Fruit fly (Drosophila melanogaster) whole organism, embryonic: Measurements from ENCODE around the gene Bruce.

Experiments used
- Ada2b ChIP-seq: fragments of 200-800 bp; sonication (Bioruptor generic); IDR thresholded peaks from 2 replicates; pipeline ENCODE4 v1.3.6; 2022; ENCODE audit warnings: missing biosample characterization, missing genetic modification characterization
- CG11504 ChIP-seq: fragments of 200-800 bp; sonication (Bioruptor generic); optimal IDR thresholded peaks from 3 replicates; lab custom pipeline; 2019; ENCODE audit warnings: missing biosample characterization, mild to moderate bottlenecking, missing genetic modification characterization, moderate library complexity
- CG13624 ChIP-seq: fragments of 200-800 bp; sonication (Bioruptor generic); optimal IDR thresholded peaks from 2 replicates; lab custom pipeline; 2016; ENCODE audit warnings: missing biosample characterization, missing genetic modification characterization
- CG14050 ChIP-seq: fragments of 200-800 bp; sonication (Bioruptor generic); IDR thresholded peaks from 3 replicates; pipeline ENCODE4 v1.3.6; 2022; ENCODE audit warnings: missing biosample characterization, missing genetic modification characterization
- CG15269 ChIP-seq: fragments of 200-800 bp; sonication (Bioruptor generic); optimal IDR thresholded peaks from 2 replicates; lab custom pipeline; 2018; ENCODE audit warnings: missing biosample characterization, mild to moderate bottlenecking, missing genetic modification characterization, moderate library complexity
- CG15479 ChIP-seq: fragments of 200-800 bp; sonication (Bioruptor generic); optimal IDR thresholded peaks from 3 replicates; lab custom pipeline; 2019; ENCODE audit warnings: missing biosample characterization, mild to moderate bottlenecking, missing genetic modification characterization, moderate library complexity
- CG2202 ChIP-seq: fragments of 200-800 bp; sonication (Bioruptor generic); optimal IDR thresholded peaks from 2 replicates; lab custom pipeline; 2018; ENCODE audit warnings: missing biosample characterization, mild to moderate bottlenecking, missing genetic modification characterization
- CG34376 ChIP-seq: fragments of 200-800 bp; sonication (Bioruptor generic); optimal IDR thresholded peaks from 2 replicates; lab custom pipeline; 2018; ENCODE audit warnings: missing biosample characterization, mild to moderate bottlenecking, missing genetic modification characterization
- CG5180 ChIP-seq: fragments of 200-800 bp; sonication (Bioruptor generic); optimal IDR thresholded peaks from 3 replicates; lab custom pipeline; 2017; ENCODE audit warnings: missing biosample characterization, missing genetic modification characterization, mild to moderate bottlenecking, moderate library complexity, missing genetic modification reagents
- CG7271 ChIP-seq: fragments of 200-800 bp; sonication (Bioruptor generic); optimal IDR thresholded peaks from 2 replicates; lab custom pipeline; 2018; ENCODE audit warnings: missing biosample characterization, mild to moderate bottlenecking, missing genetic modification characterization, moderate library complexity
- CG8290 ChIP-seq, 3 experiments: fragments of 200-800 bp; sonication (Bioruptor generic); optimal IDR thresholded peaks; 2 replicates each; lab custom pipeline; 2016 to 2019; ENCODE audit warnings: missing biosample characterization in 3 of 3, missing genetic modification characterization in 3 of 3, mild to moderate bottlenecking in 2 of 3, moderate library complexity in 1 of 3
- CG8924 ChIP-seq: fragments of 200-800 bp; optimal IDR thresholded peaks from 3 replicates; lab custom pipeline; 2019; ENCODE audit warnings: missing biosample characterization, mild to moderate bottlenecking, missing genetic modification characterization, moderate library complexity
- Dp ChIP-seq: fragments of 200-800 bp; sonication (Bioruptor generic); optimal IDR thresholded peaks from 2 replicates; lab custom pipeline; 2018; ENCODE audit warnings: missing biosample characterization, mild to moderate bottlenecking, missing genetic modification characterization, moderate library complexity
- HHEX ChIP-seq: fragments of 200-800 bp; sonication (Bioruptor generic); optimal IDR thresholded peaks from 3 replicates; lab custom pipeline; 2017; ENCODE audit warnings: missing biosample characterization, mild to moderate bottlenecking, missing genetic modification characterization, missing genetic modification reagents
- HLH54F ChIP-seq: fragments of 200-800 bp; sonication (Bioruptor generic); optimal IDR thresholded peaks from 3 replicates; lab custom pipeline; 2016; ENCODE audit warnings: missing biosample characterization, missing genetic modification characterization
- Hmr ChIP-seq: fragments of 200-800 bp; sonication (Bioruptor generic); optimal IDR thresholded peaks from 3 replicates; lab custom pipeline; 2017; ENCODE audit warnings: mild to moderate bottlenecking, missing biosample characterization, missing genetic modification reagents, missing genetic modification characterization
- Hr3 ChIP-seq: fragments of 200-800 bp; sonication (Bioruptor generic); optimal IDR thresholded peaks from 3 replicates; lab custom pipeline; 2016; ENCODE audit warnings: missing biosample characterization, missing genetic modification characterization
- Hr51 ChIP-seq, 2 experiments: fragments of 200-800 bp; sonication (Bioruptor generic); optimal IDR thresholded peaks; 2 replicates in 1 of 2; 3 replicates in 1 of 2; lab custom pipeline; 2016 to 2018; ENCODE audit warnings: missing biosample characterization in 2 of 2, missing genetic modification characterization in 2 of 2, mild to moderate bottlenecking in 1 of 2, moderate library complexity in 1 of 2
- Kr ChIP-seq: fragments of 200-800 bp; sonication (Bioruptor generic); optimal IDR thresholded peaks from 2 replicates; lab custom pipeline; 2017; ENCODE audit warnings: missing biosample characterization, mild to moderate bottlenecking, missing genetic modification characterization
- Nf-YB ChIP-seq: fragments of 200-800 bp; sonication (Bioruptor generic); optimal IDR thresholded peaks from 3 replicates; lab custom pipeline; 2019; ENCODE audit warnings: missing biosample characterization, mild to moderate bottlenecking, missing genetic modification characterization, moderate library complexity
- Pdp1 ChIP-seq, 2 experiments: fragments of 200-800 bp; sonication (Bioruptor generic); optimal IDR thresholded peaks; 3 replicates each; lab custom pipeline; 2016; ENCODE audit warnings: missing biosample characterization in 2 of 2, missing genetic modification characterization in 2 of 2, mild to moderate bottlenecking in 1 of 2, moderate library complexity in 1 of 2
- Poxn ChIP-seq: fragments of 200-800 bp; sonication (Bioruptor generic); IDR thresholded peaks from 2 replicates; pipeline ENCODE4 v1.3.6; 2022; ENCODE audit warnings: missing biosample characterization, missing genetic modification characterization
- Xbp1 ChIP-seq: fragments of 200-800 bp; sonication (Bioruptor generic); optimal IDR thresholded peaks from 3 replicates; lab custom pipeline; 2016; ENCODE audit warnings: missing biosample characterization, mild to moderate bottlenecking, missing genetic modification characterization
- az2 ChIP-seq: fragments of 200-800 bp; sonication (Bioruptor generic); optimal IDR thresholded peaks from 3 replicates; lab custom pipeline; 2016; ENCODE audit warnings: missing biosample characterization, missing genetic modification characterization
- cg ChIP-seq: fragments of 200-800 bp; sonication (Bioruptor generic); optimal IDR thresholded peaks from 3 replicates; lab custom pipeline; 2019; ENCODE audit warnings: missing biosample characterization, mild to moderate bottlenecking, missing genetic modification characterization, moderate library complexity
- crc ChIP-seq: fragments of 200-800 bp; sonication (Bioruptor generic); optimal IDR thresholded peaks from 2 replicates; lab custom pipeline; 2016; ENCODE audit warnings: missing biosample characterization, missing genetic modification characterization
- crp ChIP-seq, 2 experiments: fragments of 200-800 bp; sonication (Bioruptor generic); optimal IDR thresholded peaks; 2 replicates in 1 of 2; 3 replicates in 1 of 2; lab custom pipeline; 2017; ENCODE audit warnings: missing biosample characterization in 2 of 2, missing genetic modification characterization in 2 of 2, mild to moderate bottlenecking in 1 of 2, moderate library complexity in 1 of 2
- cwo ChIP-seq: fragments of 200-800 bp; sonication (Bioruptor generic); optimal IDR thresholded peaks from 3 replicates; lab custom pipeline; 2017; ENCODE audit warnings: missing biosample characterization, missing genetic modification characterization, mild to moderate bottlenecking, moderate library complexity, missing genetic modification reagents
- dm ChIP-seq: fragments of 200-800 bp; sonication (Bioruptor generic); optimal IDR thresholded peaks from 3 replicates; lab custom pipeline; 2016; ENCODE audit warnings: missing biosample characterization, missing genetic modification characterization
- en ChIP-seq: fragments of 200-800 bp; sonication (Bioruptor generic); optimal IDR thresholded peaks from 2 replicates; lab custom pipeline; 2016; ENCODE audit warnings: missing biosample characterization, missing genetic modification characterization
- eyg ChIP-seq: fragments of 200-800 bp; sonication (Bioruptor generic); optimal IDR thresholded peaks from 3 replicates; lab custom pipeline; 2016; ENCODE audit warnings: missing biosample characterization, missing genetic modification characterization
- gem ChIP-seq: fragments of 200-800 bp; sonication (Bioruptor generic); optimal IDR thresholded peaks from 2 replicates; lab custom pipeline; 2019; ENCODE audit warnings: missing biosample characterization, mild to moderate bottlenecking, missing genetic modification characterization, moderate library complexity
- kni ChIP-seq: fragments of 200-800 bp; sonication (Bioruptor generic); optimal IDR thresholded peaks from 3 replicates; lab custom pipeline; 2017; ENCODE audit warnings: mild to moderate bottlenecking, missing biosample characterization, missing genetic modification reagents, missing genetic modification characterization
- salm ChIP-seq: fragments of 200-800 bp; sonication (Bioruptor generic); optimal IDR thresholded peaks from 2 replicates; lab custom pipeline; 2018; ENCODE audit warnings: missing biosample characterization, mild to moderate bottlenecking, missing genetic modification characterization
- sens ChIP-seq: fragments of 200-800 bp; sonication (Bioruptor generic); peaks from one replicate; lab custom pipeline; 2016; ENCODE audit warnings: missing biosample characterization, missing genetic modification characterization
- slp2 ChIP-seq: fragments of 200-800 bp; sonication (Bioruptor generic); optimal IDR thresholded peaks from 2 replicates; lab custom pipeline; 2016; ENCODE audit warnings: missing biosample characterization, missing genetic modification characterization
- sob ChIP-seq: fragments of 200-800 bp; sonication (Bioruptor generic); IDR thresholded peaks from 2 replicates; pipeline ENCODE4 v1.3.6; 2022; ENCODE audit warnings: missing biosample characterization, missing genetic modification characterization
- ssp ChIP-seq: fragments of 200-800 bp; sonication (Bioruptor generic); IDR thresholded peaks from 2 replicates; pipeline ENCODE4 v1.3.6; 2022; ENCODE audit warnings: missing biosample characterization, missing genetic modification characterization
- tgo ChIP-seq: fragments of 200-800 bp; sonication (Bioruptor generic); IDR thresholded peaks from 3 replicates; pipeline ENCODE4 v1.3.6; 2022; ENCODE audit warnings: missing biosample characterization, missing genetic modification characterization
- unpg ChIP-seq: fragments of 200-800 bp; sonication (Bioruptor generic); optimal IDR thresholded peaks from 3 replicates; lab custom pipeline; 2018; ENCODE audit warnings: missing biosample characterization, mild to moderate bottlenecking, missing genetic modification characterization, moderate library complexity

The Bruce gene

dm6 chr3R:10380025-10380424 lies 48.9 kb upstream of the Bruce start (continued):
- peak; percentile 20 for TF ChIP-seq HHEX
- TF ChIP-seq cwo, result peak; percentile 11
- TF ChIP-seq, all 482 proteins: peak for 24

- no peak for TF ChIP-seq CG15479 (GFP tag; lab: Kevin White, UChicago)
- no peak for TF ChIP-seq Ada2b
- TF ChIP-seq tgo (GFP tag; lab: Robert Waterston, UW), result no peak
- no peak for TF ChIP-seq Hmr (GFP tag; lab: Kevin White, UChicago)
- no peak for TF ChIP-seq Xbp1 (GFP tag; lab: Kevin White, UChicago)
- peak; percentile 95 for TF ChIP-seq CG5180 (GFP tag; lab: Kevin White, UChicago)
- no peak for TF ChIP-seq CG8924 (tag; lab: Kevin White, UChicago)
- TF ChIP-seq cwo, result peak; percentile 58
- TF ChIP-seq en, result no peak
- no peak for TF ChIP-seq ssp (GFP tag; lab: Robert Waterston, UW)
- no peak for TF ChIP-seq CG14050
- no peak for TF ChIP-seq Dp (GFP tag; lab: Kevin White, UChicago)
- no peak for TF ChIP-seq Hr51 (GFP tag; optimal IDR thresholded peaks at IDR 0.05; lab: Kevin White, UChicago)
- no peak for TF ChIP-seq CG7271 (tag; lab: Kevin White, UChicago)
- TF ChIP-seq CG15269 (tag; lab: Kevin White, UChicago), result no peak
- TF ChIP-seq CG8290 (GFP tag; optimal IDR thresholded peaks at IDR 0.05; lab: Kevin White, UChicago), result no peak
- TF ChIP-seq CG8290 (tag; optimal IDR thresholded peaks at IDR 0.05; lab: Kevin White, UChicago), result peak in 1 of 2 experiments; percentile 2
- TF ChIP-seq Nf-YB, result no peak
- TF ChIP-seq slp2 (GFP tag; lab: Kevin White, UChicago), result no peak
- TF ChIP-seq CG2202 (tag; lab: Kevin White, UChicago), result no peak
- TF ChIP-seq Hr3 (GFP tag; lab: Kevin White, UChicago), result no peak
- TF ChIP-seq CG34376 (GFP tag; lab: Kevin White, UChicago), result no peak
- no peak for TF ChIP-seq dm
- TF ChIP-seq cg (GFP tag; lab: Kevin White, UChicago), result peak; percentile 16
- TF ChIP-seq Poxn, result no peak
- peak in 1 of 2 experiments; percentile 64 for TF ChIP-seq Pdp1 (GFP tag; optimal IDR thresholded peaks at IDR 0.05; lab: Kevin White, UChicago)
- TF ChIP-seq sob (GFP tag; lab: Robert Waterston, UW), result no peak
- TF ChIP-seq Kr (GFP tag; lab: Kevin White, UChicago), result no peak
- peak; percentile 38 for TF ChIP-seq kni (GFP tag; lab: Kevin White, UChicago)
- TF ChIP-seq HLH54F, result no peak
- TF ChIP-seq salm (tag; lab: Kevin White, UChicago), result no peak
- no peak for TF ChIP-seq crp (GFP tag; optimal IDR thresholded peaks at IDR 0.05; lab: Kevin White, UChicago)
- TF ChIP-seq sens (GFP tag; lab: Kevin White, UChicago), result no peak
- no peak for TF ChIP-seq az2 (GFP tag; lab: Kevin White, UChicago)
- TF ChIP-seq CG13624 (GFP tag; lab: Kevin White, UChicago), result no peak
- TF ChIP-seq crc (GFP tag; lab: Kevin White, UChicago), result no peak
- no peak for TF ChIP-seq unpg (GFP tag; lab: Kevin White, UChicago)
These were observed 48.3 kb upstream of the Bruce start for dm6 chr3R:10379409-10379808.

- TF ChIP-seq gem (tag; lab: Kevin White, UChicago) (peak; percentile 2), sens (GFP tag; lab: Kevin White, UChicago) (peak; percentile 30), eyg (GFP tag; lab: Kevin White, UChicago) (no peak), CG11504 (tag; lab: Kevin White, UChicago) (peak; percentile 5)
These were observed 47.8 kb upstream of the Bruce start for dm6 chr3R:10378989-10379388.
